Fruit fly (Drosophila melanogaster) whole organism, prepupa: ENCODE measurements around the gene ppk17.

Experiments
- Blimp-1 ChIP-seq: fragments of 200-800 bp; sonication (Bioruptor generic); optimal IDR thresholded peaks from 3 replicates; lab custom pipeline; 2017; ENCODE audit warnings: missing biosample characterization, missing genetic modification characterization, mild to moderate bottlenecking, moderate library complexity, missing genetic modification reagents
- CG3032 ChIP-seq: fragments of 200-800 bp; optimal IDR thresholded peaks from 2 replicates; lab custom pipeline; 2019; ENCODE audit warnings: missing biosample characterization, mild to moderate bottlenecking, missing genetic modification characterization, moderate library complexity
- CG8319 ChIP-seq: fragments of 200-800 bp; sonication (Bioruptor generic); optimal IDR thresholded peaks from 3 replicates; lab custom pipeline; 2016; ENCODE audit warnings: missing biosample characterization, missing genetic modification characterization
- Smox ChIP-seq: fragments of 200-800 bp; sonication (Bioruptor generic); optimal IDR thresholded peaks from 3 replicates; lab custom pipeline; 2016; ENCODE audit warnings: missing biosample characterization, missing genetic modification characterization
- acj6 ChIP-seq: fragments of 200-800 bp; sonication (Bioruptor generic); optimal IDR thresholded peaks from 3 replicates; lab custom pipeline; 2016; ENCODE audit warnings: missing biosample characterization, missing genetic modification characterization

DNA sequence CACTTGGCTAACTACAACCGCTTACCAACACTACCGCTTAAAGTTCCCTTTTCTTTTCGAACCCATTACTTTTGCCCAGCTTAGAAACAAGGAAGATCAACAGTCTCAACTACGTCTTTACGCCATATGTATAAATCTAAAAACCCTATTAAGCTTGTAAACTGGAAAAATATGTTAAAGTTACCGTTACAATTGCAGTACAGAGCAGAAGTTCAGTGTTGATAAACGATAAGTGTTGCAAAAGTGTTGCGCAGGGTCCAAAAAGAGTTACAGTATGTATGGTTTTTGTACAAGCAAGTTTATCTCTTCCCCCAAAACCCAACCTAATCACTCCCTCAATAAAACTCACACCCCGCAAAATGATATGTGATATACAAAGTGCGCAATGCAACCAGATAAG, 13.2 kb downstream of the ppk17 start:
- TF ChIP-seq CG8319 (GFP tag; lab: Kevin White, UChicago) (no peak), Smox (GFP tag; lab: Kevin White, UChicago) (no peak), CG3032 (tag; lab: Kevin White, UChicago) (no peak), acj6 (no peak), Blimp-1 (GFP tag; lab: Kevin White, UChicago) (no peak)
